Fruit fly (Drosophila melanogaster) ovary, adult (tissue): ENCODE results near the gene CG3744.

Source experiments
- CG17801 ChIP-seq: fragments of 200-800 bp; optimal IDR thresholded peaks from 2 replicates; lab custom pipeline; 2019; ENCODE audit warnings: missing biosample characterization, mild to moderate bottlenecking, missing genetic modification characterization, moderate library complexity; ENCODE audit not compliant: partially characterized antibody

CG3744 gene

dm6 chr3R:24875939-24876842, at the start of gene CG3744:
Gene CG3744, minus strand, starts transcription at chr3R:24876654.
- TF ChIP-seq CG17801, result peak; percentile 70

dm6 chr3R:24924916-24925315, 48.5 kb upstream of the CG3744 start, which contains the start of gene Trf4-2:
Gene Trf4-2, plus strand, starts transcription at chr3R:24925216.
- TF ChIP-seq CG17801, result no peak

- TF ChIP-seq CG17801, result no peak
Measured at dm6 chr3R:24922270-24922669, 45.8 kb upstream of the CG3744 start, which contains the start of gene Mink. Gene Mink, plus strand, starts transcription at chr3R:24922473.

dm6 chr3R:24917814-24918636, 41.6 kb upstream of the CG3744 start, which contains the start of the genes PIG-S, sud1 and CG11168:
Gene PIG-S, minus strand, starts transcription at chr3R:24917864.
Gene sud1, minus strand, starts transcription at chr3R:24917864.
Gene CG11168, plus strand, starts transcription at chr3R:24918106.
- peak; percentile 58 for TF ChIP-seq CG17801

- no peak for TF ChIP-seq CG17801
Measured at dm6 chr3R:24914864-24915263, 38.4 kb upstream of the CG3744 start.

dm6 chr3R:24910097-24910496, 33.6 kb upstream of the CG3744 start:
- no peak for TF ChIP-seq CG17801

dm6 chr3R:24908034-24908433, 31.6 kb upstream of the CG3744 start:
- no peak for TF ChIP-seq CG17801

- no peak for TF ChIP-seq CG17801
Measured at dm6 chr3R:24906648-24907047, 30.2 kb upstream of the CG3744 start.

- TF ChIP-seq CG17801, result no peak
Measured at dm6 chr3R:24905959-24906634, 29.6 kb upstream of the CG3744 start, which contains the start of gene CG13643. Gene CG13643, minus strand, starts transcription at chr3R:24906004.

dm6 chr3R:24900816-24901215, 24.4 kb upstream of the CG3744 start, which contains the start of gene CG10845:
Gene CG10845, plus strand, starts transcription at chr3R:24901116.
- no peak for TF ChIP-seq CG17801

dm6 chr3R:24894419-24895206, 18.2 kb upstream of the CG3744 start, which contains the start of the genes CG31121 and CG11069:
Gene CG31121, minus strand, starts transcription at chr3R:24894605.
Gene CG11069, plus strand, starts transcription at chr3R:24894742.
- TF ChIP-seq CG17801, result no peak

dm6 chr3R:24893320-24893955, 17.0 kb upstream of the CG3744 start:
- TF ChIP-seq CG17801, result no peak

- TF ChIP-seq CG17801, result no peak
Measured at dm6 chr3R:24890919-24891318, 14.5 kb upstream of the CG3744 start.

- TF ChIP-seq CG17801, result no peak
Measured at dm6 chr3R:24890217-24890616, 13.8 kb upstream of the CG3744 start.
